Fruit fly (Drosophila melanogaster) whole organism, embryonic: ENCODE measurements around the gene RpS25.

Experiments
- ATbp ChIP-seq: fragments of 200-800 bp; sonication (Bioruptor generic); optimal IDR thresholded peaks from 2 replicates; lab custom pipeline; 2017; ENCODE audit warnings: missing biosample characterization, mild to moderate bottlenecking, missing genetic modification characterization, missing genetic modification reagents
- Aef1 ChIP-seq: fragments of 200-800 bp; sonication (Bioruptor generic); IDR thresholded peaks from 3 replicates; pipeline ENCODE4 v1.3.6; 2022; ENCODE audit warnings: missing biosample characterization, missing genetic modification characterization
- BEAF-32 ChIP-seq: fragments of 200-800 bp; sonication (Bioruptor generic); optimal IDR thresholded peaks from 3 replicates; lab custom pipeline; 2017; ENCODE audit warnings: missing biosample characterization, missing genetic modification characterization, mild to moderate bottlenecking, moderate library complexity, missing genetic modification reagents
- CG12104 ChIP-seq: fragments of 200-800 bp; sonication (Bioruptor generic); optimal IDR thresholded peaks from 3 replicates; lab custom pipeline; 2016; ENCODE audit warnings: missing biosample characterization, missing genetic modification characterization
- CG12659 ChIP-seq: fragments of 200-800 bp; sonication (Bioruptor generic); optimal IDR thresholded peaks from 3 replicates; lab custom pipeline; 2017; ENCODE audit warnings: mild to moderate bottlenecking, missing biosample characterization, missing genetic modification reagents, missing genetic modification characterization
- CG13894 ChIP-seq: fragments of 200-800 bp; sonication (Bioruptor generic); optimal IDR thresholded peaks from 3 replicates; lab custom pipeline; 2018; ENCODE audit warnings: missing biosample characterization, mild to moderate bottlenecking, missing genetic modification characterization, moderate library complexity
- CG16813 ChIP-seq: fragments of 200-800 bp; sonication (Bioruptor generic); IDR thresholded peaks from 3 replicates; pipeline ENCODE4 v1.3.6; 2022; ENCODE audit warnings: missing biosample characterization, missing genetic modification characterization; ENCODE audit not compliant: partially characterized antibody
- CG17912 ChIP-seq: fragments of 200-800 bp; sonication (Bioruptor generic); optimal IDR thresholded peaks from 2 replicates; lab custom pipeline; 2018; ENCODE audit warnings: missing biosample characterization, mild to moderate bottlenecking, missing genetic modification characterization
- CG2712 ChIP-seq: fragments of 200-800 bp; optimal IDR thresholded peaks from 3 replicates; lab custom pipeline; 2019; ENCODE audit warnings: missing biosample characterization, mild to moderate bottlenecking, missing genetic modification characterization, moderate library complexity
- CG31441 ChIP-seq: fragments of 200-800 bp; sonication (Bioruptor generic); IDR thresholded peaks from 2 replicates; pipeline ENCODE4 v1.3.6; 2022; ENCODE audit warnings: missing biosample characterization, missing genetic modification characterization
- CG4282 ChIP-seq: fragments of 200-800 bp; sonication (Bioruptor generic); optimal IDR thresholded peaks from 2 replicates; lab custom pipeline; 2016; ENCODE audit warnings: missing biosample characterization, missing genetic modification characterization
- CG4707 ChIP-seq: fragments of 200-800 bp; sonication (Bioruptor generic); optimal IDR thresholded peaks from 2 replicates; lab custom pipeline; 2018; ENCODE audit warnings: missing biosample characterization, mild to moderate bottlenecking, missing genetic modification characterization, moderate library complexity
- CG5245 ChIP-seq: fragments of 200-800 bp; sonication (Bioruptor generic); optimal IDR thresholded peaks from 3 replicates; lab custom pipeline; 2016; ENCODE audit warnings: missing biosample characterization, missing genetic modification characterization
- CG6272 ChIP-seq: fragments of 200-800 bp; sonication (Bioruptor generic); IDR thresholded peaks from 2 replicates; pipeline ENCODE4 v1.3.6; 2022; ENCODE audit warnings: missing biosample characterization, missing genetic modification characterization
- CG7745 ChIP-seq: fragments of 200-800 bp; sonication (Bioruptor generic); optimal IDR thresholded peaks from 2 replicates; lab custom pipeline; 2018; ENCODE audit warnings: missing biosample characterization, mild to moderate bottlenecking, missing genetic modification characterization, moderate library complexity
- CG9215 ChIP-seq: fragments of 200-800 bp; sonication (Bioruptor generic); IDR thresholded peaks from 2 replicates; pipeline ENCODE4 v1.3.6; 2022; ENCODE audit warnings: missing biosample characterization, missing genetic modification characterization
- CTCF ChIP-seq: fragments of 200-800 bp; sonication (Bioruptor generic); optimal IDR thresholded peaks from 2 replicates; lab custom pipeline; 2017; ENCODE audit warnings: missing biosample characterization, mild to moderate bottlenecking, missing genetic modification characterization, moderate library complexity
- D19A ChIP-seq: fragments of 200-800 bp; optimal IDR thresholded peaks from 3 replicates; lab custom pipeline; 2019; ENCODE audit warnings: missing biosample characterization, mild to moderate bottlenecking, missing genetic modification characterization, moderate library complexity
- Dbx ChIP-seq: fragments of 200-800 bp; sonication (Bioruptor generic); IDR thresholded peaks from 3 replicates; pipeline ENCODE4 v1.3.6; 2022; ENCODE audit warnings: missing biosample characterization, missing genetic modification characterization
- Dip2 ChIP-seq: fragments of 200-800 bp; sonication (Bioruptor generic); IDR thresholded peaks from 2 replicates; pipeline ENCODE4 v1.3.6; 2022; ENCODE audit warnings: missing biosample characterization, missing genetic modification characterization
- Ets97D ChIP-seq: fragments of 200-800 bp; sonication (Bioruptor generic); optimal IDR thresholded peaks from 3 replicates; lab custom pipeline; 2016; ENCODE audit warnings: missing biosample characterization, missing genetic modification characterization
- Hand ChIP-seq: fragments of 200-800 bp; sonication (Bioruptor generic); optimal IDR thresholded peaks from 2 replicates; lab custom pipeline; 2017; ENCODE audit warnings: mild to moderate bottlenecking, missing biosample characterization, missing genetic modification reagents, missing genetic modification characterization
- MTF-1 ChIP-seq: fragments of 200-800 bp; sonication (Bioruptor generic); optimal IDR thresholded peaks from 2 replicates; lab custom pipeline; 2018; ENCODE audit warnings: missing biosample characterization, mild to moderate bottlenecking, missing genetic modification characterization, borderline replicate concordance
- Myb ChIP-seq: fragments of 200-800 bp; sonication (Bioruptor generic); optimal IDR thresholded peaks from 2 replicates; lab custom pipeline; 2016; ENCODE audit warnings: missing biosample characterization, missing genetic modification characterization
- NC2α ChIP-seq: fragments of 200-800 bp; sonication (Bioruptor generic); optimal IDR thresholded peaks from 2 replicates; lab custom pipeline; 2016; ENCODE audit warnings: missing biosample characterization, missing genetic modification characterization
- NK7.1 ChIP-seq: fragments of 200-800 bp; sonication (Bioruptor generic); optimal IDR thresholded peaks from 3 replicates; lab custom pipeline; 2016; ENCODE audit warnings: missing biosample characterization, missing genetic modification characterization
- Nf-YC ChIP-seq: fragments of 200-800 bp; optimal IDR thresholded peaks from 3 replicates; lab custom pipeline; 2019; ENCODE audit warnings: missing biosample characterization, mild to moderate bottlenecking, missing genetic modification characterization, moderate library complexity
- Oli ChIP-seq: fragments of 200-800 bp; sonication (Bioruptor generic); optimal IDR thresholded peaks from 2 replicates; lab custom pipeline; 2018; ENCODE audit warnings: missing biosample characterization, mild to moderate bottlenecking, missing genetic modification characterization, moderate library complexity
- Sry-δ ChIP-seq: fragments of 200-800 bp; sonication (Bioruptor generic); optimal IDR thresholded peaks from 2 replicates; lab custom pipeline; 2016; ENCODE audit warnings: missing biosample characterization, missing genetic modification characterization
- Xrp1 ChIP-seq: fragments of 200-800 bp; sonication (Bioruptor generic); IDR thresholded peaks from 2 replicates; pipeline ENCODE4 v1.3.6; 2022; ENCODE audit warnings: missing biosample characterization, missing genetic modification characterization
- bbx ChIP-seq: fragments of 200-800 bp; sonication (Bioruptor generic); IDR thresholded peaks from 2 replicates; pipeline ENCODE4 v1.3.6; 2022; ENCODE audit warnings: missing biosample characterization, missing genetic modification characterization; ENCODE audit not compliant: partially characterized antibody
- chif ChIP-seq, 2 experiments: fragments of 200-800 bp; sonication (Bioruptor generic); optimal IDR thresholded peaks; 3 replicates each; lab custom pipeline; 2016; ENCODE audit warnings: missing biosample characterization in 2 of 2, missing genetic modification characterization in 2 of 2
- corto ChIP-seq: fragments of 200-800 bp; sonication (Bioruptor generic); optimal IDR thresholded peaks from 2 replicates; lab custom pipeline; 2016; ENCODE audit warnings: missing biosample characterization, mild to moderate bottlenecking, missing genetic modification characterization, moderate library complexity
- crc ChIP-seq: fragments of 200-800 bp; sonication (Bioruptor generic); optimal IDR thresholded peaks from 2 replicates; lab custom pipeline; 2016; ENCODE audit warnings: missing biosample characterization, missing genetic modification characterization
- dan ChIP-seq: fragments of 200-800 bp; sonication (Bioruptor generic); IDR thresholded peaks from 2 replicates; pipeline ENCODE4 v1.3.6; 2022; ENCODE audit warnings: missing biosample characterization, missing genetic modification characterization
- dmrt11E ChIP-seq: fragments of 200-800 bp; sonication (Bioruptor generic); optimal IDR thresholded peaks from 3 replicates; lab custom pipeline; 2018; ENCODE audit warnings: missing biosample characterization, mild to moderate bottlenecking, missing genetic modification characterization, moderate library complexity
- esg ChIP-seq: fragments of 200-800 bp; sonication (Bioruptor generic); conservative IDR thresholded peaks from 2 replicates; pipeline ENCODE4 v1.3.6; 2022; ENCODE audit warnings: missing biosample characterization, missing genetic modification characterization
- eve ChIP-seq, 2 experiments: fragments of >200 bp; optimal IDR thresholded peaks; 2 replicates each; lab custom pipeline; 2017; ENCODE audit warnings: missing biosample characterization in 2 of 2, missing genetic modification characterization in 2 of 2
- eyg ChIP-seq: fragments of 200-800 bp; sonication (Bioruptor generic); optimal IDR thresholded peaks from 3 replicates; lab custom pipeline; 2016; ENCODE audit warnings: missing biosample characterization, missing genetic modification characterization
- hth ChIP-seq: fragments of >200 bp; optimal IDR thresholded peaks from 2 replicates; lab custom pipeline; 2017; ENCODE audit warnings: inconsistent platforms
- insv ChIP-seq, 2 experiments: fragments of 200-800 bp; sonication (Bioruptor generic); optimal IDR thresholded peaks; 3 replicates each; lab custom pipeline; 2016 to 2018; ENCODE audit warnings: missing biosample characterization in 2 of 2, missing genetic modification characterization in 2 of 2
- lola ChIP-seq, 3 experiments: fragments of >200 bp in 2 of 3; fragments of 200-800 bp in 1 of 3; sonication (Bioruptor generic) in 1 of 3; optimal IDR thresholded peaks; 2 replicates each; lab custom pipeline; 2017 to 2019; ENCODE audit warnings: missing biosample characterization in 3 of 3, missing genetic modification characterization in 3 of 3, mild to moderate bottlenecking in 1 of 3, moderate library complexity in 1 of 3
- pnt ChIP-seq: fragments of 200-800 bp; sonication (Bioruptor generic); optimal IDR thresholded peaks from 3 replicates; lab custom pipeline; 2016; ENCODE audit warnings: missing biosample characterization, missing genetic modification characterization
- prd ChIP-seq, 3 experiments: fragments of >200 bp in 2 of 3; fragments of 200-800 bp in 1 of 3; sonication (Bioruptor generic) in 1 of 3; optimal IDR thresholded peaks in 2 of 3; IDR thresholded peaks in 1 of 3; 2 replicates in 2 of 3; 3 replicates in 1 of 3; pipeline versions ENCODE4 v1.3.6 to Lab custom; 2017 to 2022; ENCODE audit warnings: missing biosample characterization in 1 of 3, missing genetic modification characterization in 1 of 3
- pzg ChIP-seq: fragments of 200-800 bp; sonication (Bioruptor generic); optimal IDR thresholded peaks from 3 replicates; lab custom pipeline; 2018; ENCODE audit warnings: missing biosample characterization, mild to moderate bottlenecking, missing genetic modification characterization, moderate library complexity
- ro ChIP-seq: fragments of 200-800 bp; sonication (Bioruptor generic); IDR thresholded peaks from 2 replicates; pipeline ENCODE4 v1.3.6; 2022; ENCODE audit warnings: missing biosample characterization, missing genetic modification characterization
- tll ChIP-seq, 2 experiments: fragments of 200-800 bp in 1 of 2; fragments of >200 bp in 1 of 2; sonication (Bioruptor generic) in 1 of 2; optimal IDR thresholded peaks; 2 replicates each; lab custom pipeline; 2017 to 2019; ENCODE audit warnings: missing biosample characterization in 2 of 2, missing genetic modification characterization in 2 of 2, mild to moderate bottlenecking in 1 of 2, moderate library complexity in 1 of 2
- tna ChIP-seq: fragments of 200-800 bp; sonication (Bioruptor generic); IDR thresholded peaks from 2 replicates; pipeline ENCODE4 v1.3.6; 2022; ENCODE audit warnings: missing biosample characterization, missing genetic modification characterization; ENCODE audit not compliant: partially characterized antibody
- zen ChIP-seq: fragments of 200-800 bp; sonication (Bioruptor generic); optimal IDR thresholded peaks from 3 replicates; lab custom pipeline; 2018; ENCODE audit warnings: missing biosample characterization, mild to moderate bottlenecking, missing genetic modification characterization, moderate library complexity

The RpS25 gene

dm6 chr3R:11214449-11214950 is 1.6 kb downstream of the RpS25 start, which contains the start of gene ZnT86D (continued):
- TF ChIP-seq pzg (GFP tag; lab: Kevin White, UChicago) (peak; percentile 64), chif (GFP tag; optimal IDR thresholded peaks at IDR 0.05; lab: Kevin White, UChicago) (peak; percentile 12 to 43), eyg (GFP tag; lab: Kevin White, UChicago) (peak; percentile 27), CG12659 (GFP tag; lab: Kevin White, UChicago) (peak; percentile 84), Ets97D (GFP tag; lab: Kevin White, UChicago) (peak; percentile 57), tna (GFP tag; lab: Robert Waterston, UW) (no peak), Myb (GFP tag; lab: Kevin White, UChicago) (peak; percentile 38), CG4707 (GFP tag; lab: Kevin White, UChicago) (no peak), prd (optimal IDR thresholded peaks at IDR 0.05; lab: Kevin White, UChicago) (no peak), prd (GFP tag; IDR thresholded peaks at IDR 0.05; lab: Robert Waterston, UW) (peak; percentile 69), ATbp (GFP tag; lab: Kevin White, UChicago) (peak; percentile 21), corto (GFP tag; lab: Kevin White, UChicago) (no peak), esg (GFP tag; lab: Robert Waterston, UW) (no peak), pnt (peak; percentile 22), dan (no peak), Aef1 (GFP tag; lab: Robert Waterston, UW) (peak; percentile 49; the same call in 2 of the 3 replicates), Xrp1 (GFP tag; lab: Robert Waterston, UW) (peak; percentile 30; the same call in 1 of the 2 replicates), ro (no peak), BEAF-32 (GFP tag; lab: Kevin White, UChicago) (peak; percentile 44), Oli (peak; percentile 44), lola (GFP tag; optimal IDR thresholded peaks at IDR 0.05; lab: Kevin White, UChicago) (peak in 1 of 3 experiments; percentile 46), CG31441 (GFP tag; lab: Robert Waterston, UW) (peak; percentile 72), CG6272 (GFP tag; lab: Robert Waterston, UW) (no peak), CG5245 (peak; percentile 18), CG2712 (tag; lab: Kevin White, UChicago) (peak; percentile 78), dmrt11E (tag; lab: Kevin White, UChicago) (peak; percentile 12), Sry-δ (GFP tag; lab: Kevin White, UChicago) (peak; percentile 46), Dip2 (GFP tag; lab: Robert Waterston, UW) (no peak), MTF-1 (GFP tag; lab: Kevin White, UChicago) (no peak), D19A (peak; percentile 60), CG17912 (GFP tag; lab: Kevin White, UChicago) (peak; percentile 2), CG16813 (no peak), NK7.1 (GFP tag; lab: Kevin White, UChicago) (peak; percentile 39), eve (GFP tag; optimal IDR thresholded peaks at IDR 0.05; lab: Kevin White, UChicago) (no peak), CG12104 (GFP tag; lab: Kevin White, UChicago) (peak; percentile 20), crc (no peak), CG13894 (peak; percentile 79), hth (no peak), Dbx (peak; percentile 58; the same call in 2 of the 3 replicates), Nf-YC (tag; lab: Kevin White, UChicago) (peak; percentile 79), CG9215 (peak; percentile 73), CG7745 (tag; lab: Kevin White, UChicago) (no peak), zen (tag; lab: Kevin White, UChicago) (peak; percentile 40), Hand (GFP tag; lab: Kevin White, UChicago) (peak; percentile 15), bbx (GFP tag; lab: Robert Waterston, UW) (no peak; the same call in 1 of the 2 replicates), NC2α (GFP tag; lab: Kevin White, UChicago) (no peak), insv (GFP tag; optimal IDR thresholded peaks at IDR 0.05; lab: Kevin White, UChicago) (peak; percentile 53 to 91), tll (GFP tag; optimal IDR thresholded peaks at IDR 0.05; lab: Kevin White, UChicago) (peak; percentile 18 to 88), CG4282 (GFP tag; lab: Kevin White, UChicago) (no peak), CTCF (GFP tag; lab: Kevin White, UChicago) (no peak)
